Worm (Caenorhabditis elegans) whole organism, young adult: Measurements from ENCODE around the gene srw-84.

Experiments
- T07F8.4 ChIP-seq: sonication (generic microtip); optimal IDR thresholded peaks from 2 replicates; lab custom pipeline; 2016; ENCODE audit warnings: mild to moderate bottlenecking, missing genetic modification characterization, moderate library complexity, missing compliant biosample characterization
- Y95B8A.8 ChIP-seq: fragments of 200-800 bp; sonication (Bioruptor generic); IDR thresholded peaks from 2 replicates; pipeline ENCODE4 v1.3.6; 2022; ENCODE audit warnings: missing genetic modification reagents, missing genetic modification characterization, missing compliant biosample characterization
- atf-7 ChIP-seq: sonication (generic microtip); optimal IDR thresholded peaks from 2 replicates; lab custom pipeline; 2017; ENCODE audit warnings: mild to moderate bottlenecking, missing genetic modification characterization, missing compliant biosample characterization
- attf-6 ChIP-seq: fragments of 200-800 bp; sonication (Bioruptor generic); IDR thresholded peaks from 2 replicates; pipeline ENCODE4 v1.3.6; 2022; ENCODE audit warnings: missing genetic modification reagents, missing genetic modification characterization, missing compliant biosample characterization
- die-1 ChIP-seq: sonication (generic microtip); optimal IDR thresholded peaks from 2 replicates; lab custom pipeline; 2016; ENCODE audit warnings: missing genotype, mild to moderate bottlenecking, missing genetic modification characterization, missing compliant biosample characterization
- egrh-3 ChIP-seq: fragments of 200-800 bp; sonication (Bioruptor generic); IDR thresholded peaks from 2 replicates; pipeline ENCODE4 v1.3.6; 2022; ENCODE audit warnings: missing genetic modification reagents, missing genetic modification characterization, missing compliant biosample characterization
- mes-4 ChIP-seq: sonication (generic microtip); optimal IDR thresholded peaks from 2 replicates; lab custom pipeline; 2016; ENCODE audit warnings: missing genotype, missing genetic modification characterization, missing compliant biosample characterization
- nhr-120 ChIP-seq: fragments of 200-800 bp; sonication (Bioruptor generic); IDR thresholded peaks from 2 replicates; pipeline ENCODE4 v1.3.6; 2022; ENCODE audit warnings: missing genetic modification characterization, missing compliant biosample characterization

DNA sequence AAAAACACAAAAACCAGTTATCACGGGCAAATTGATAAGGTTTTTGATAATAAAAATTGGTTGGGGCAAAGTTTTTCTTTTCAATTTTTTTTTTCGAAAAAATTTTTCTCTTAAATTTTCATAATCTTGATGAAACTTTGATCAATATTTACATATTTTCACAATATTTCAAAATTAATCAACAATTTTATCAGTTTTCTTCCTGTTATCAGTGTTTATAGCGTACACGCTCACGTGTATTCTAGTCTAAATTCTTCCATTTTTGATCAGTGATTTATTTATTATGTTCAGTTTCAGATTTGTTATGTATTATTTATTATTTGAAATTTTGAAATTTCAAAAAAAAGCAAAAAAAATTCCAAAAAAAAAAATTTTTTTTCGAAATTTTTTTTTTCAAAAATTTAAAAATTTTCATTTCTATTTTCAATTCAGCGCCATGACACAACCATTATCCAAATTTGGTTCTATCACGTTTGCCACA, 4.0 kb upstream of the srw-84 start, which contains the start of gene nceh-1:
- TF ChIP-seq nhr-120 (GFP tag; lab: Robert Waterston, UW), result no peak
- no peak for TF ChIP-seq egrh-3
- no peak for TF ChIP-seq mes-4
- TF ChIP-seq die-1 (tag; lab: Kevin White, UChicago), result no peak
- no peak for TF ChIP-seq Y95B8A.8
- no peak for TF ChIP-seq T07F8.4 (tag; lab: Kevin White, UChicago)
- TF ChIP-seq attf-6 (GFP tag; lab: Robert Waterston, UW), result no peak
- no peak for TF ChIP-seq atf-7 (tag; lab: Kevin White, UChicago)
